Fruit fly (Drosophila melanogaster) whole organism, embryonic: ENCODE data around the gene CG6225.

Experiments used
- Awh ChIP-seq: fragments of 200-800 bp; sonication (Bioruptor generic); IDR thresholded peaks from 2 replicates; pipeline ENCODE4, ENCODE4 v1.3.6; 2022; ENCODE audit warnings: missing biosample characterization, missing genetic modification characterization
- CG10274 ChIP-seq: fragments of 200-800 bp; sonication (Bioruptor generic); optimal IDR thresholded peaks from 3 replicates; lab custom pipeline; 2017; ENCODE audit warnings: missing biosample characterization, mild to moderate bottlenecking, missing genetic modification characterization
- CG10431 ChIP-seq: fragments of 200-800 bp; sonication (Bioruptor generic); optimal IDR thresholded peaks from 3 replicates; lab custom pipeline; 2018; ENCODE audit warnings: missing biosample characterization, mild to moderate bottlenecking, missing genetic modification characterization
- CG10543 ChIP-seq: fragments of 200-800 bp; sonication (Bioruptor generic); optimal IDR thresholded peaks from 3 replicates; lab custom pipeline; 2017; ENCODE audit warnings: missing biosample characterization, mild to moderate bottlenecking, missing genetic modification characterization, moderate library complexity
- CG10979 ChIP-seq: fragments of 200-800 bp; sonication (Bioruptor generic); optimal IDR thresholded peaks from 2 replicates; lab custom pipeline; 2018; ENCODE audit warnings: missing biosample characterization, mild to moderate bottlenecking, missing genetic modification characterization, moderate library complexity
- CG11456 ChIP-seq: fragments of 200-800 bp; sonication (Bioruptor generic); IDR thresholded peaks from 3 replicates; pipeline ENCODE4 v1.3.6; 2022; ENCODE audit warnings: missing biosample characterization, missing genetic modification characterization
- CG12104 ChIP-seq: fragments of 200-800 bp; sonication (Bioruptor generic); optimal IDR thresholded peaks from 3 replicates; lab custom pipeline; 2016; ENCODE audit warnings: missing biosample characterization, missing genetic modification characterization
- CG12659 ChIP-seq: fragments of 200-800 bp; sonication (Bioruptor generic); optimal IDR thresholded peaks from 3 replicates; lab custom pipeline; 2017; ENCODE audit warnings: mild to moderate bottlenecking, missing biosample characterization, missing genetic modification reagents, missing genetic modification characterization
- CG16779 ChIP-seq: fragments of 200-800 bp; sonication (Bioruptor generic); IDR thresholded peaks from 2 replicates; pipeline ENCODE4 v1.3.6; 2022; ENCODE audit warnings: missing biosample characterization, missing genetic modification characterization
- CG17328 ChIP-seq: fragments of 200-800 bp; sonication (Bioruptor generic); IDR thresholded peaks from 2 replicates; pipeline ENCODE4 v1.3.6; 2022; ENCODE audit warnings: missing biosample characterization, missing genetic modification characterization
- CG17359 ChIP-seq: fragments of 200-800 bp; sonication (Bioruptor generic); optimal IDR thresholded peaks from 3 replicates; lab custom pipeline; 2018; ENCODE audit warnings: missing biosample characterization, mild to moderate bottlenecking, missing genetic modification characterization, moderate library complexity
- CG17912 ChIP-seq: fragments of 200-800 bp; sonication (Bioruptor generic); optimal IDR thresholded peaks from 2 replicates; lab custom pipeline; 2018; ENCODE audit warnings: missing biosample characterization, mild to moderate bottlenecking, missing genetic modification characterization
- CG18764 ChIP-seq: fragments of 200-800 bp; sonication (Bioruptor generic); optimal IDR thresholded peaks from 3 replicates; lab custom pipeline; 2016; ENCODE audit warnings: missing biosample characterization, missing genetic modification characterization
- CG3281 ChIP-seq: fragments of 200-800 bp; sonication (Bioruptor generic); optimal IDR thresholded peaks from 3 replicates; lab custom pipeline; 2017; ENCODE audit warnings: missing biosample characterization, mild to moderate bottlenecking, missing genetic modification characterization
- CG3995 ChIP-seq: fragments of 200-800 bp; sonication (Bioruptor generic); optimal IDR thresholded peaks from 3 replicates; lab custom pipeline; 2016; ENCODE audit warnings: missing biosample characterization, missing genetic modification characterization
- CG4404 ChIP-seq: fragments of 200-800 bp; sonication (Bioruptor generic); IDR thresholded peaks from 2 replicates; pipeline ENCODE4 v1.3.6; 2022; ENCODE audit warnings: missing biosample characterization, missing genetic modification characterization
- CG5180 ChIP-seq: fragments of 200-800 bp; sonication (Bioruptor generic); optimal IDR thresholded peaks from 3 replicates; lab custom pipeline; 2017; ENCODE audit warnings: missing biosample characterization, missing genetic modification characterization, mild to moderate bottlenecking, moderate library complexity, missing genetic modification reagents
- CG5245 ChIP-seq: fragments of 200-800 bp; sonication (Bioruptor generic); optimal IDR thresholded peaks from 3 replicates; lab custom pipeline; 2016; ENCODE audit warnings: missing biosample characterization, missing genetic modification characterization
- CG6175 ChIP-seq: fragments of 200-800 bp; sonication (Bioruptor generic); IDR thresholded peaks from 3 replicates; pipeline ENCODE4 v1.3.6; 2022; ENCODE audit warnings: missing biosample characterization, missing genetic modification characterization
- CG6689 ChIP-seq: fragments of 200-800 bp; sonication (Bioruptor generic); IDR thresholded peaks from 2 replicates; pipeline ENCODE4 v1.3.6; 2022; ENCODE audit warnings: missing biosample characterization, missing genetic modification characterization
- CG8290 ChIP-seq, 3 experiments: fragments of 200-800 bp; sonication (Bioruptor generic); optimal IDR thresholded peaks; 2 replicates each; lab custom pipeline; 2016 to 2019; ENCODE audit warnings: missing biosample characterization in 3 of 3, missing genetic modification characterization in 3 of 3, mild to moderate bottlenecking in 2 of 3, moderate library complexity in 1 of 3
- CG8478 ChIP-seq: fragments of >200 bp; optimal IDR thresholded peaks from 2 replicates; lab custom pipeline; 2018
- CkIIα-i1 ChIP-seq: fragments of 200-800 bp; sonication (Bioruptor generic); IDR thresholded peaks from 2 replicates; pipeline ENCODE4 v1.3.6; 2022; ENCODE audit warnings: missing biosample characterization, missing genetic modification characterization
- Dp ChIP-seq: fragments of 200-800 bp; sonication (Bioruptor generic); optimal IDR thresholded peaks from 2 replicates; lab custom pipeline; 2018; ENCODE audit warnings: missing biosample characterization, mild to moderate bottlenecking, missing genetic modification characterization, moderate library complexity
- Dref ChIP-seq: fragments of 200-800 bp; sonication (Bioruptor generic); IDR thresholded peaks from 2 replicates; pipeline ENCODE4 v1.3.6; 2022; ENCODE audit warnings: missing biosample characterization, missing genetic modification characterization
- Drgx ChIP-seq: fragments of 200-800 bp; sonication (Bioruptor generic); IDR thresholded peaks from 2 replicates; pipeline ENCODE4 v1.3.6; 2022; ENCODE audit warnings: missing biosample characterization, missing genetic modification characterization
- E2f2 ChIP-seq: fragments of 200-800 bp; sonication (Bioruptor generic); IDR thresholded peaks from 2 replicates; pipeline ENCODE4 v1.3.6; 2022; ENCODE audit warnings: missing biosample characterization, missing genetic modification characterization
- HmgZ ChIP-seq: fragments of 200-800 bp; sonication (Bioruptor generic); optimal IDR thresholded peaks from 2 replicates; lab custom pipeline; 2018; ENCODE audit warnings: missing biosample characterization, mild to moderate bottlenecking, missing genetic modification characterization
- Lim3 ChIP-seq: fragments of 200-800 bp; sonication (Bioruptor generic); IDR thresholded peaks from 2 replicates; pipeline ENCODE4 v1.3.6; 2022; ENCODE audit warnings: missing biosample characterization, missing genetic modification characterization
- Med ChIP-seq: fragments of 200-800 bp; sonication (Bioruptor generic); peaks from one replicate; lab custom pipeline; 2016; ENCODE audit warnings: missing biosample characterization, missing genetic modification characterization, mild to moderate bottlenecking, inconsistent platforms, moderate library complexity
- Meics ChIP-seq: fragments of 200-800 bp; sonication (Bioruptor generic); optimal IDR thresholded peaks from 2 replicates; lab custom pipeline; 2017; ENCODE audit warnings: missing biosample characterization, mild to moderate bottlenecking, missing genetic modification characterization
- NFAT ChIP-seq: fragments of 200-800 bp; sonication (Bioruptor generic); IDR thresholded peaks from 2 replicates; pipeline ENCODE4 v1.3.6; 2022; ENCODE audit warnings: missing biosample characterization, missing genetic modification characterization
- Ptx1 ChIP-seq: fragments of 200-800 bp; sonication (Bioruptor generic); IDR thresholded peaks from 2 replicates; pipeline ENCODE4 v1.3.6; 2022; ENCODE audit warnings: missing biosample characterization, missing genetic modification characterization
- Xrp1 ChIP-seq: fragments of 200-800 bp; sonication (Bioruptor generic); IDR thresholded peaks from 2 replicates; pipeline ENCODE4 v1.3.6; 2022; ENCODE audit warnings: missing biosample characterization, missing genetic modification characterization
- br ChIP-seq: fragments of >200 bp; optimal IDR thresholded peaks from 2 replicates; lab custom pipeline; 2017
- ci ChIP-seq: fragments of 200-800 bp; sonication (Bioruptor generic); IDR thresholded peaks from 3 replicates; pipeline ENCODE4 v1.3.6; 2022; ENCODE audit warnings: missing biosample characterization, missing genetic modification characterization
- danr ChIP-seq: fragments of 200-800 bp; sonication (Bioruptor generic); IDR thresholded peaks from 2 replicates; pipeline ENCODE4 v1.3.6; 2022; ENCODE audit warnings: missing biosample characterization, missing genetic modification characterization
- fd3F ChIP-seq: fragments of 200-800 bp; sonication (Bioruptor generic); optimal IDR thresholded peaks from 2 replicates; lab custom pipeline; 2018; ENCODE audit warnings: missing biosample characterization, mild to moderate bottlenecking, missing genetic modification characterization, moderate library complexity
- gcm ChIP-seq: fragments of 200-800 bp; sonication (Bioruptor generic); optimal IDR thresholded peaks from 2 replicates; lab custom pipeline; 2019; ENCODE audit warnings: missing biosample characterization, mild to moderate bottlenecking, missing genetic modification characterization, moderate library complexity
- hb ChIP-seq: fragments of 200-800 bp; sonication (Bioruptor generic); IDR thresholded peaks from 3 replicates; pipeline ENCODE4 v1.3.6; 2022; ENCODE audit warnings: missing biosample characterization, missing genetic modification characterization; ENCODE audit not compliant: partially characterized antibody
- kay ChIP-seq: fragments of 200-800 bp; sonication (Bioruptor generic); optimal IDR thresholded peaks from 2 replicates; lab custom pipeline; 2016; ENCODE audit warnings: missing biosample characterization, missing genetic modification characterization
- knrl ChIP-seq: fragments of 200-800 bp; sonication (Bioruptor generic); IDR thresholded peaks from 3 replicates; pipeline ENCODE4 v1.3.6; 2022; ENCODE audit warnings: missing biosample characterization, missing genetic modification characterization; ENCODE audit not compliant: partially characterized antibody
- nom ChIP-seq: fragments of 200-800 bp; sonication (Bioruptor generic); optimal IDR thresholded peaks from 2 replicates; lab custom pipeline; 2017; ENCODE audit warnings: missing biosample characterization, missing genetic modification characterization, mild to moderate bottlenecking, moderate library complexity, missing genetic modification reagents
- prd ChIP-seq, 3 experiments: fragments of >200 bp in 2 of 3; fragments of 200-800 bp in 1 of 3; sonication (Bioruptor generic) in 1 of 3; optimal IDR thresholded peaks in 2 of 3; IDR thresholded peaks in 1 of 3; 2 replicates in 2 of 3; 3 replicates in 1 of 3; pipeline versions ENCODE4 v1.3.6 to Lab custom; 2017 to 2022; ENCODE audit warnings: missing biosample characterization in 1 of 3, missing genetic modification characterization in 1 of 3
- run ChIP-seq: fragments of 200-800 bp; sonication (Bioruptor generic); optimal IDR thresholded peaks from 3 replicates; lab custom pipeline; 2018; ENCODE audit warnings: missing biosample characterization, mild to moderate bottlenecking, missing genetic modification characterization
- sd ChIP-seq: fragments of 200-800 bp; sonication (Bioruptor generic); optimal IDR thresholded peaks from 3 replicates; lab custom pipeline; 2018; ENCODE audit warnings: missing biosample characterization, mild to moderate bottlenecking, missing genetic modification characterization, moderate library complexity
- sens ChIP-seq: fragments of 200-800 bp; sonication (Bioruptor generic); peaks from one replicate; lab custom pipeline; 2016; ENCODE audit warnings: missing biosample characterization, missing genetic modification characterization
- seq ChIP-seq: fragments of 200-800 bp; sonication (Bioruptor generic); IDR thresholded peaks from 2 replicates; pipeline ENCODE4 v1.3.6; 2022; ENCODE audit warnings: missing biosample characterization, missing genetic modification characterization
- slp2 ChIP-seq: fragments of 200-800 bp; sonication (Bioruptor generic); optimal IDR thresholded peaks from 2 replicates; lab custom pipeline; 2016; ENCODE audit warnings: missing biosample characterization, missing genetic modification characterization
- unc-4 ChIP-seq: fragments of 200-800 bp; sonication (Bioruptor generic); IDR thresholded peaks from 2 replicates; pipeline ENCODE4 v1.3.6; 2022; ENCODE audit warnings: missing biosample characterization, missing genetic modification characterization; ENCODE audit not compliant: partially characterized antibody
- unpg ChIP-seq: fragments of 200-800 bp; sonication (Bioruptor generic); optimal IDR thresholded peaks from 3 replicates; lab custom pipeline; 2018; ENCODE audit warnings: missing biosample characterization, mild to moderate bottlenecking, missing genetic modification characterization, moderate library complexity
- yki ChIP-seq: fragments of >200 bp; optimal IDR thresholded peaks from 3 replicates; lab custom pipeline; 2018

CG6225 gene

dm6 chr3R:12628395-12628928 is 25.9 kb upstream of the CG6225 start (continued):
- TF ChIP-seq slp2 (GFP tag; lab: Kevin White, UChicago) (no peak), Dp (no peak), NFAT (no peak), Dref (GFP tag; lab: Robert Waterston, UW) (no peak), Ptx1 (GFP tag; lab: Robert Waterston, UW) (no peak), knrl (GFP tag; lab: Robert Waterston, UW) (no peak), Meics (GFP tag; lab: Kevin White, UChicago) (no peak), CG17912 (GFP tag; lab: Kevin White, UChicago) (no peak), CG6689 (no peak), yki (lab: Kevin White, UChicago) (no peak), CG5245 (GFP tag; lab: Kevin White, UChicago) (no peak), ci (GFP tag; lab: Robert Waterston, UW) (no peak), Xrp1 (GFP tag; lab: Robert Waterston, UW) (no peak), HmgZ (tag; lab: Kevin White, UChicago) (no peak), CG3281 (GFP tag; lab: Kevin White, UChicago) (no peak), CG16779 (GFP tag; lab: Robert Waterston, UW) (no peak), CG18764 (no peak), hb (GFP tag; lab: Robert Waterston, UW) (no peak), CG10431 (no peak), E2f2 (no peak), kay (GFP tag; lab: Kevin White, UChicago) (no peak), seq (GFP tag; lab: Robert Waterston, UW) (no peak), CG6175 (GFP tag; lab: Robert Waterston, UW) (no peak), fd3F (no peak), CG12104 (GFP tag; lab: Kevin White, UChicago) (no peak), unpg (GFP tag; lab: Kevin White, UChicago) (no peak), gcm (GFP tag; lab: Kevin White, UChicago) (peak; percentile 79), Med (GFP tag; lab: Kevin White, UChicago) (peak; percentile 38), CkIIα-i1 (no peak), CG17359 (tag; lab: Kevin White, UChicago) (no peak), sd (tag; lab: Kevin White, UChicago) (peak; percentile 86), CG10543 (GFP tag; lab: Kevin White, UChicago) (no peak), prd (optimal IDR thresholded peaks at IDR 0.05; lab: Kevin White, UChicago) (no peak), prd (GFP tag; IDR thresholded peaks at IDR 0.05; lab: Robert Waterston, UW) (no peak), nom (GFP tag; lab: Kevin White, UChicago) (no peak), CG8290 (GFP tag; optimal IDR thresholded peaks at IDR 0.05; lab: Kevin White, UChicago) (no peak), CG8290 (tag; optimal IDR thresholded peaks at IDR 0.05; lab: Kevin White, UChicago) (no peak), CG11456 (GFP tag; lab: Robert Waterston, UW) (no peak), CG8478 (lab: Kevin White, UChicago) (peak; percentile 91), CG5180 (GFP tag; lab: Kevin White, UChicago) (no peak), br (lab: Kevin White, UChicago) (no peak), Drgx (GFP tag; lab: Robert Waterston, UW) (no peak), CG4404 (GFP tag; lab: Robert Waterston, UW) (no peak), CG10274 (no peak), CG12659 (no peak), sens (GFP tag; lab: Kevin White, UChicago) (peak; percentile 39), Lim3 (GFP tag; lab: Robert Waterston, UW) (no peak), unc-4 (GFP tag; lab: Robert Waterston, UW) (no peak), CG3995 (GFP tag; lab: Kevin White, UChicago) (peak; percentile 95), Awh (GFP tag; lab: Robert Waterston, UW) (no peak), CG17328 (GFP tag; lab: Robert Waterston, UW) (no peak), CG10979 (tag; lab: Kevin White, UChicago) (no peak), run (tag; lab: Kevin White, UChicago) (no peak), danr (GFP tag; lab: Robert Waterston, UW) (no peak)
